Worm (Caenorhabditis elegans) whole organism, early embryonic: ENCODE data around the gene pgp-8.

Source experiments
- B0310.2 ChIP-seq: sonication (generic microtip); optimal IDR thresholded peaks from 2 replicates; lab custom pipeline; 2016; ENCODE audit warnings: mild to moderate bottlenecking, missing genetic modification characterization, missing compliant biosample characterization
- F13C5.2 ChIP-seq: sonication (generic microtip); optimal IDR thresholded peaks from 2 replicates; lab custom pipeline; 2017; ENCODE audit warnings: mild to moderate bottlenecking, missing genetic modification characterization, inconsistent platforms, missing compliant biosample characterization
- aly-1 ChIP-seq: sonication (generic microtip); optimal IDR thresholded peaks from 2 replicates; lab custom pipeline; 2016; ENCODE audit warnings: missing genetic modification characterization, missing compliant biosample characterization
- ama-1 ChIP-seq: fragments of 150-350 bp; optimal IDR thresholded peaks from 2 replicates; lab custom pipeline; 2014
- ceh-13 ChIP-seq: fragments of 200-800 bp; sonication (Bioruptor generic); optimal IDR thresholded peaks from 2 replicates; lab custom pipeline; 2018; ENCODE audit warnings: mild to moderate bottlenecking, missing genetic modification characterization, missing compliant biosample characterization
- hmbx-1 ChIP-seq: sonication (generic microtip); optimal IDR thresholded peaks from 2 replicates; lab custom pipeline; 2016; ENCODE audit warnings: mild to moderate bottlenecking, missing genetic modification characterization, missing compliant biosample characterization
- hmg-4 ChIP-seq: fragments of 200-800 bp; sonication (Bioruptor generic); optimal IDR thresholded peaks from 2 replicates; lab custom pipeline; 2018; ENCODE audit warnings: mild to moderate bottlenecking, missing genetic modification characterization, missing compliant biosample characterization
- hnd-1 ChIP-seq: sonication (generic microtip); optimal IDR thresholded peaks from 2 replicates; lab custom pipeline; 2016; ENCODE audit warnings: missing genetic modification characterization, missing compliant biosample characterization
- scrt-1 ChIP-seq: fragments of 200-800 bp; sonication (Bioruptor generic); IDR thresholded peaks from 2 replicates; pipeline ENCODE4 v1.3.6; 2022; ENCODE audit warnings: missing genetic modification characterization, missing compliant biosample characterization
- tbx-11 ChIP-seq: fragments of 200-800 bp; sonication (Bioruptor generic); IDR thresholded peaks from 2 replicates; pipeline ENCODE4 v1.3.6; 2022; ENCODE audit warnings: missing genetic modification characterization, missing compliant biosample characterization
- tbx-37 ChIP-seq: fragments of 200-800 bp; sonication (Bioruptor generic); conservative IDR thresholded peaks from 2 replicates; pipeline ENCODE4 v1.3.6; 2022; ENCODE audit warnings: missing genetic modification reagents, missing genetic modification characterization, missing compliant biosample characterization

pgp-8 gene

ce11 chrX:10820511-10820910 lies 43.7 kb downstream of the pgp-8 start, which contains the start of gene F31B12.3:
Gene F31B12.3 (minus strand): TSS chrX:10820611.
- TF ChIP-seq hmg-4 (GFP tag; lab: Kevin White, UChicago) (no peak), B0310.2 (tag; lab: Kevin White, UChicago) (no peak), hmbx-1 (no peak), F13C5.2 (tag; lab: Kevin White, UChicago) (no peak), tbx-37 (GFP tag; lab: Robert Waterston, UW) (no peak), scrt-1 (GFP tag; lab: Robert Waterston, UW) (no peak), ama-1 (lab: Kevin White, UChicago) (no peak), tbx-11 (no peak), hnd-1 (tag; lab: Kevin White, UChicago) (no peak), ceh-13 (GFP tag; lab: Kevin White, UChicago) (no peak), aly-1 (tag; lab: Kevin White, UChicago) (no peak)
